Worm (Caenorhabditis elegans) whole organism, L4 larva: Measurements from ENCODE around the gene C06C6.8.

ENCODE experiments used
- F49E8.2 ChIP-seq: sonication (generic microtip); optimal IDR thresholded peaks from 2 replicates; lab custom pipeline; 2016; ENCODE audit warnings: missing compliant biosample characterization, mild to moderate bottlenecking, missing genetic modification characterization, borderline replicate concordance
- egl-27 ChIP-seq: sonication (generic microtip); optimal IDR thresholded peaks from 3 replicates; lab custom pipeline; 2017; ENCODE audit warnings: missing biosample characterization, missing genetic modification reagents, missing genetic modification characterization
- nhr-41 ChIP-seq: fragments of 200-800 bp; sonication (Bioruptor generic); IDR thresholded peaks from 2 replicates; pipeline ENCODE4 v1.3.6; 2022; ENCODE audit warnings: missing genetic modification reagents, missing genetic modification characterization, missing compliant biosample characterization
- unc-130 ChIP-seq: sonication (generic microtip); optimal IDR thresholded peaks from 2 replicates; lab custom pipeline; 2016; ENCODE audit warnings: missing genetic modification reagents, missing genetic modification characterization, missing compliant biosample characterization

ce11 chrV:15965114-15965513, 31.8 kb upstream of the C06C6.8 start, which contains the start of gene sri-2:
- TF ChIP-seq F49E8.2: no peak
- no peak for TF ChIP-seq nhr-41 (GFP tag; lab: Robert Waterston, UW)
- no peak for TF ChIP-seq unc-130 (GFP tag; lab: Kevin White, UChicago)
- TF ChIP-seq egl-27 (tag; lab: Kevin White, UChicago): no peak
